Fruit fly (Drosophila melanogaster): Measurements from ENCODE around the gene Vps24.

Gene Vps24

dm6 chr3R:4307664-4308416 is 2.9 kb downstream of the Vps24 start, which contains the start of gene MP1:
TSS of gene MP1 (plus strand) at chr3R:4307908.
- peak; percentile 47 for TF ChIP-seq noc (tag; optimal IDR thresholded peaks at IDR 0.05)

DNA sequence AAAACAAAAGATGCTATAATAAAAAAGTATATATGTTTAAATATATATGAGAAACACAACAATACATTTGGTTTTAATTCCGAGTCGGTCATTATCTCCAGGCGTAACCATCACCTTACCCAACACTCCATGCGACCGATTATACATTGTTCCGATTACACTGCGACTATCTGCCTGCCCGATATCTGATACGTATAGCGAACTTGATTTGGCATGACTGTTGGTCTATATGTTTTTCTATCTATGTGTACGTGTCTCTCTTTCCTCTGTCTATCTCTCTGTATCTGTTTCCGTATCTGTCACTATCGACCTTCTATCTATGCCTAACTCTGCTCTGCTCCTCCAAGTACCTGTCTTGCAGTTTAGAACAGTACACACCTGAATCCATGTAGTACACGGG is 9.3 kb downstream of the Vps24 start:
- no peak for TF ChIP-seq noc (tag; optimal IDR thresholded peaks at IDR 0.05)

DNA sequence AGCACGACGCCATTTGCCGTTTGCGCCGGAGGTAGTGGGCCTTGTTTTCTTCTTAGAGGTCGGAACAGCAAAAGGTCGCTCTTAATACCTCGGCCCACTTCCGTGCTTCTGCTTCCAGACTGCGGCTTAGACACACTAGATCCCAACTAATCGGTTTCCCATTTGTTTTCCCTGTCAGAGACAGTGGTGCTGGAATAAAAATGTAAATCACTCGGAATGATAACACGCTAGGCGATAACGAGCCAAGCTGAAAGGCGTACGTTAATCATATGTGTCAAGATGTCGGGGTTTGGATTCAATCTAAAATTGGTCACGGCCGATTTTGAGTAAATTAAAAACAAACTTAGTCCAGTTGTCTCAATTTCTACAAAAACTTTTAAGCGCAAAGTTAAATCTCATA is 16.1 kb downstream of the Vps24 start, which contains the start of gene Nepl11:
TSS of gene Nepl11 (minus strand) at position 152 of the 400 bp plus-strand sequence.
- TF ChIP-seq noc (tag; optimal IDR thresholded peaks at IDR 0.05), result peak; percentile 60

DNA sequence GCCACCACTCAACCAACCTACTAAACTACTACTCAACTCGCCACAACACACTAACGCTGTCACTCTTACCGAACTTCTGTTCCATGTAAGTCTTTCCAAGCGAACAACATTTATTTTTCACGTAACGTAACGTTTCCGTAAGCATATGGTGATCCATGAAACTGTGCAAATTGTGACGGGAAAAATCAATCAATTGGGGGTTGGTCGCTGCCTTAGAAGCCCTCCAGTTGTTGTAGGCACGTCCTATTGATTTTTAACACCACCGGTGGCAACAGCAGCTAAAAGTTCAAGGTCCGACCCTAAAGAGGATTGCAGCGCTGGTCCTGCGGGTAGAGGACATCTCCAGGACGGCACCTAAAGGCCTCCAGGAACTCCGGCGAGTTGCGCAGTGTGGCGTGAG is 18.6 kb downstream of the Vps24 start:
- no peak for TF ChIP-seq noc (tag; optimal IDR thresholded peaks at IDR 0.05)

DNA sequence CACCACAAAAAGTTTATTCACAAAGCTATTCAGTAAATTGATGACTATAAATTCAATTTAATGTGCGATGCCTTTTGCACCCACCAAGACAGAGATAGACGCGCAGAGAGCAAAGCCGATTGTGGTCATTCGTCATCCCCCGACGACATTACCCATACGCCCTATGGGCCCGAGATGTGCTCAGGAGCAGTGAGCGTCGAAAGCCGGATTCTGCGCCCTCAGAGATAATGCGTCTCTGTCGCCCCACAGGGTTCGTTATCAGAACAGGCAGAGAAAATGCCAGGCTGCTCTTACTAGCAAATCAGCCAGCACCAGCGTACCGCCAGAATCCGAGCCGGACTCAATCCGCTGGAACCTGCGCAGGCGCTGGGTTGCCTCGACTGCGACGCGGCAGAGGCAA is 19.5 kb downstream of the Vps24 start:
- TF ChIP-seq noc (tag; optimal IDR thresholded peaks at IDR 0.05), result peak; percentile 18

dm6 chr3R:4284376-4284953 is 26.3 kb downstream of the Vps24 start:
- no peak for TF ChIP-seq noc (tag; optimal IDR thresholded peaks at IDR 0.05)

DNA sequence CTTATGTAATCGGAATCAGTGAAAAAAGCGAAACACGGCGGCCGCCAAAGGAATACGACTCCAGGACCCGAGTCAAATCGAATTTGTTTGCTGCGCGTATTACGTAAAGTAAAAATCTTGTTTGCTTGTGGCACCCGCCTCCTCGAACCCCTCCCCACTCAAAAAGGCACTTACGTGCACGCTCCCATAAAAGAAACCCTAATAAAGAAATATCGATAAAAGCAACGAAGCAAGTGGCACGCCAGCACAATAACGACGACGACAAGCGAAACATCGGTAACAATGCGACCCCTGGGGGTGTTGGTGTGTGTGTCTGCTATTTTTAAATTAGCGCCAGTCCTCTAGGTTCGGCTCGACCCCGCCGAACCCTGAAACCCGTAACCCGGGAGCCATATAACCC is 28.5 kb downstream of the Vps24 start:
- no peak for TF ChIP-seq noc (tag; optimal IDR thresholded peaks at IDR 0.05)

- no peak for TF ChIP-seq noc (tag; optimal IDR thresholded peaks at IDR 0.05)
Measured at dm6 chr3R:4281119-4281861, 29.5 kb downstream of the Vps24 start.

dm6 chr3R:4280062-4280461 is 30.7 kb downstream of the Vps24 start, which contains the start of gene cpx:
TSS of gene cpx (plus strand) at chr3R:4280221.
- TF ChIP-seq noc (tag; optimal IDR thresholded peaks at IDR 0.05), result no peak

DNA sequence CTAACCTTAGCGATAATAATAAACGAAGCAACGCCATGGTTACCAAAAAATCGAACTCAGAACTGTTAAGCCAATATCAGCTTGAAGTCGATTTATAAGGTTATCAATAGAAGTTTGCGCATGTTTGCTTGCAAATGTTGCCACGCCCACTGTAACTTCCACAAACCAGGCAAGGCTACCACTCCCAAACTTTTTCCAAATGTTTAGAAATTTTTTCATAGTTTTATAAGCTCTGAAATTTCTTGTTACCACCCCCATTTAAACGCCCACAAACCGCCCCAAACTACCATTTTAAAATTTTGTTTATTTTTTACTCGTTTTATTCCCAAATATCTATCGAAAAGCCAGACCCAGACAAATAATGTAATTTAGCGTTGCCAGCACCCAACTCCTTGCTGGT is 32.9 kb downstream of the Vps24 start, which contains the start of gene flip:
TSS of gene flip (minus strand) at position 101 of the 400 bp plus-strand sequence.
- no peak for TF ChIP-seq noc (tag; optimal IDR thresholded peaks at IDR 0.05)

DNA sequence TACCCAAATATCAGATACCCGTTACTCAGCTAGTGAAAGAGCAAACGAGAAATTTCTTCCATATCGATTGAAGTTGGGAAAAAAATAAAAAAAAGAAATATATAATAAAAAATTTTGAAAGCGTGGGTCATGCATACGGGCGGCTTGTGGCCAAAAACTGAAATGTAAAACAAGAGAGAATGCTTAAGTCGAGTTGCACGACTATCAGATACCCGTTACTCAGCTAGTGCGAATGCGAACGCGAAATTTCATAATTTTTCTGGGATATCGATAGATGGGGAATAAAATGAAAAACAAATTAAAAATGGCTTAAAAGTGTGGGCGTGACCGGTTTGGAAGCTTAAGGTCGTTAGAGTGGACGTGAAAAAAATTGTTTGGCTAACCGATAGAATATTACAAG is 42.4 kb downstream of the Vps24 start:
- no peak for TF ChIP-seq noc (tag; optimal IDR thresholded peaks at IDR 0.05)

- no peak for TF ChIP-seq noc (tag; optimal IDR thresholded peaks at IDR 0.05)
Measured at dm6 chr3R:4266470-4266869, 44.3 kb downstream of the Vps24 start, which contains the start of gene CG1092. TSS of gene CG1092 (plus strand) at chr3R:4266770.

Measured in whole organism, larva.